Fruit fly (Drosophila melanogaster): Measurements from ENCODE around the gene beat-Vc.
A peak's percentile ranks its signal among the peaks of the same experiment; 100 is the strongest.

Gene beat-Vc

DNA sequence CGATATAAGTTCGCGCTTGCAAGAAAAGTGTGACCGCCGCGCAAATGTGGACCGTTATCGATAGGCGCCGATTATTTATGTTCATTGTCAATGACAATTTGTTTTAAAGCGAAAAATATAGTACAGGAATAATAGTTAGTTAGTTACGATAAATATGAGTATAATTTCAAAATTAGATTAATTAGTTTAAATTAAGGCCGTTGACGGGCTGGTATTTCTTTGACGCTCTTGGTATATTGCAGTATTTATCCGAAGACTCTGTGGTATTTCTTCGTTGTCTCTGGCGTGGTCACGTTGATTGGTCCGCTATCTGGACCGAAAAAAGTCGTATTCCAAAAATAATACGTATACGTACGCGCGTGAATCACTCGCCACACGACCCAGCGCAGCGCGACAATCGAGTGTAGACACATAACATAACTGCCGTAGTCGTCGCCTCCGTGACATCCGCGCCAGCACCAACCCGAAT is 85.4 kb downstream of the beat-Vc start:
- TF ChIP-seq salr (GFP tag; optimal IDR thresholded peaks at IDR 0.05) (no peak), fkh (GFP tag; optimal IDR thresholded peaks at IDR 0.05) (peak; percentile 88), CG1621 (tag; optimal IDR thresholded peaks at IDR 0.05) (peak; percentile 20), Eip93F (GFP tag; optimal IDR thresholded peaks at IDR 0.05) (peak; percentile 31), dac (GFP tag; optimal IDR thresholded peaks at IDR 0.05) (no peak), Sox14 (GFP tag; optimal IDR thresholded peaks at IDR 0.05) (peak; percentile 28), Eip75B (GFP tag; optimal IDR thresholded peaks at IDR 0.05) (no peak), CG11902 (GFP tag; optimal IDR thresholded peaks at IDR 0.05) (no peak), Smox (GFP tag; optimal IDR thresholded peaks at IDR 0.05) (no peak), esn (GFP tag; optimal IDR thresholded peaks at IDR 0.05) (peak; percentile 17), Met (GFP tag; optimal IDR thresholded peaks at IDR 0.05) (no peak), vri (GFP tag; optimal IDR thresholded peaks at IDR 0.05) (peak; percentile 66), Eip78C (GFP tag) (peak; percentile 59)

DNA sequence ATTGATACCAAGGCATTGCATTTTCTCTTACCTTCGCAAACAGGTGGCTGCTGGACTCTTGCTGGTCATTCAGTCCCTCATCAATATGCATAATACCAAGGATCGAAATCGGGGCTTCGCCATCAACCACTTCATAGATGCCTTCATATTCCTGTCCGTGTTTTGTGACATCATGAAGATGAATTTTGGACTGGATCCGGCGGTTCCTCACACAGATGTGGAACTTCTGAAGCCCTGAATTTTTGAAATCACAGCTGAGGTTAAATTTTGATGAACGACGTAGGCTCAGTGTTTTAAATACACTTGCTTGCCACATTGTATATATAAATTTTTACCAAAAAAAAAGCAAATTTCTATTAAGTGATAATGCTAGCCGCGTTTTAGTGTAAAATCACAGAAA is 86.0 kb downstream of the beat-Vc start, which contains the start of gene Past1:
Gene Past1 (plus strand): TSS at position 301 of the 400 bp plus-strand sequence.
- TF ChIP-seq CG34406 (GFP tag; optimal IDR thresholded peaks at IDR 0.05) (no peak), svp (GFP tag) (peak; percentile 53), Hr4 (GFP tag; optimal IDR thresholded peaks at IDR 0.05) (no peak)

Data from whole organism, prepupa.